Fruit fly (Drosophila melanogaster): Measurements from ENCODE around the gene CG31875.

dm6 chr2L:10026376-10026775 is 23.8 kb upstream of the CG31875 start, which contains the start of gene CG13127:
- TF ChIP-seq tai (GFP tag; optimal IDR thresholded peaks at IDR 0.05) (no peak), fru (GFP tag; optimal IDR thresholded peaks at IDR 0.05) (no peak), woc (GFP tag; optimal IDR thresholded peaks at IDR 0.05) (no peak), Mio (GFP tag; optimal IDR thresholded peaks at IDR 0.05) (no peak), brk (GFP tag; optimal IDR thresholded peaks at IDR 0.05) (no peak), GATAd (GFP tag; optimal IDR thresholded peaks at IDR 0.05) (no peak), Hr78 (GFP tag; optimal IDR thresholded peaks at IDR 0.05) (no peak), usp (GFP tag; optimal IDR thresholded peaks at IDR 0.05) (no peak), h (GFP tag; optimal IDR thresholded peaks at IDR 0.05) (no peak), psq (GFP tag; optimal IDR thresholded peaks at IDR 0.05) (no peak), Dfd (GFP tag; optimal IDR thresholded peaks at IDR 0.05) (no peak), sv (GFP tag; optimal IDR thresholded peaks at IDR 0.05) (no peak), dl (GFP tag; optimal IDR thresholded peaks at IDR 0.05; ENCODE audit: insufficient read depth in 1 of 2, partially characterized antibody in 2 of 2) (no peak)
